Worm (Caenorhabditis elegans) whole organism, L3 larva: ENCODE measurements around the gene H01G02.1.

ENCODE experiments used
- ZK546.5 ChIP-seq: sonication (generic microtip); optimal IDR thresholded peaks from 2 replicates; lab custom pipeline; 2017; ENCODE audit warnings: missing biosample characterization, missing genetic modification characterization
- ama-1 ChIP-seq: fragments of 150-350 bp; optimal IDR thresholded peaks from 2 replicates; lab custom pipeline; 2018
- ceh-16 ChIP-seq: sonication (generic microtip); optimal IDR thresholded peaks from 2 replicates; lab custom pipeline; 2017; ENCODE audit warnings: missing biosample characterization, missing genetic modification characterization
- ceh-82 ChIP-seq: fragments of 150-350 bp; optimal IDR thresholded peaks from 2 replicates; lab custom pipeline; 2014; ENCODE audit warnings: missing biosample characterization, missing genetic modification characterization
- ceh-9 ChIP-seq: sonication (generic microtip); optimal IDR thresholded peaks from 2 replicates; lab custom pipeline; 2018; ENCODE audit warnings: missing biosample characterization, missing genetic modification characterization
- daf-12 ChIP-seq: fragments of 150-350 bp; optimal IDR thresholded peaks from 2 replicates; lab custom pipeline; 2014; ENCODE audit warnings: missing biosample characterization, missing genetic modification reagents, missing genetic modification characterization
- egl-27 ChIP-seq: sonication (generic microtip); optimal IDR thresholded peaks from 4 replicates; lab custom pipeline; 2017; ENCODE audit warnings: missing biosample characterization, missing genetic modification reagents, missing genetic modification characterization
- egl-5 ChIP-seq: fragments of 150-350 bp; optimal IDR thresholded peaks from 2 replicates; lab custom pipeline; 2017; ENCODE audit warnings: missing biosample characterization, missing genetic modification reagents, missing genetic modification characterization, inconsistent platforms
- elt-1 ChIP-seq: fragments of 150-350 bp; optimal IDR thresholded peaks from 2 replicates; lab custom pipeline; 2014; ENCODE audit warnings: missing biosample characterization, missing genetic modification characterization
- elt-2 ChIP-seq: sonication (generic microtip); optimal IDR thresholded peaks from 2 replicates; lab custom pipeline; 2016; ENCODE audit warnings: missing genetic modification reagents, mild to moderate bottlenecking, missing genetic modification characterization, missing compliant biosample characterization
- elt-3 ChIP-seq, 3 experiments: fragments of 150-350 bp in 1 of 3; sonication (generic microtip) in 2 of 3; optimal IDR thresholded peaks; 2 replicates in 2 of 3; 4 replicates in 1 of 3; lab custom pipeline; 2014 to 2017; ENCODE audit warnings: missing biosample characterization in 3 of 3, missing genetic modification characterization in 3 of 3
- fkh-10 ChIP-seq: sonication (generic microtip); optimal IDR thresholded peaks from 2 replicates; lab custom pipeline; 2017; ENCODE audit warnings: missing biosample characterization, missing genetic modification reagents, missing genetic modification characterization
- fkh-2 ChIP-seq: fragments of 150-350 bp; optimal IDR thresholded peaks from 2 replicates; lab custom pipeline; 2014; ENCODE audit warnings: missing biosample characterization, missing genetic modification reagents, missing genetic modification characterization
- fos-1 ChIP-seq: fragments of 150-350 bp; optimal IDR thresholded peaks from 2 replicates; lab custom pipeline; 2014; ENCODE audit warnings: missing biosample characterization, missing genetic modification characterization
- hmg-11 ChIP-seq: sonication (generic microtip); optimal IDR thresholded peaks from 2 replicates; lab custom pipeline; 2016; ENCODE audit warnings: missing genetic modification characterization, missing compliant biosample characterization
- jun-1 ChIP-seq: fragments of 150-350 bp; optimal IDR thresholded peaks from 2 replicates; lab custom pipeline; 2014; ENCODE audit warnings: missing biosample characterization, missing genetic modification reagents, missing genetic modification characterization
- lin-15B ChIP-seq: fragments of 150-350 bp; optimal IDR thresholded peaks from 2 replicates; lab custom pipeline; 2014; ENCODE audit warnings: missing biosample characterization, missing genetic modification characterization
- lin-39 ChIP-seq: fragments of 150-350 bp; optimal IDR thresholded peaks from 2 replicates; lab custom pipeline; 2018; ENCODE audit warnings: missing biosample characterization, missing genetic modification reagents, missing genetic modification characterization
- lsy-12 ChIP-seq: sonication (generic microtip); optimal IDR thresholded peaks from 2 replicates; lab custom pipeline; 2016; ENCODE audit warnings: mild to moderate bottlenecking, missing genetic modification characterization, missing compliant biosample characterization
- mdl-1 ChIP-seq: fragments of 150-350 bp; optimal IDR thresholded peaks from 2 replicates; lab custom pipeline; 2014; ENCODE audit warnings: missing biosample characterization, missing genetic modification characterization
- nfya-1 ChIP-seq: sonication (generic microtip); optimal IDR thresholded peaks from 2 replicates; lab custom pipeline; 2017; ENCODE audit warnings: missing genetic modification characterization, mild to moderate bottlenecking, missing compliant biosample characterization, antibody characterized with exemption, moderate library complexity; ENCODE audit not compliant: insufficient read depth
- nhr-11 ChIP-seq: fragments of 150-350 bp; optimal IDR thresholded peaks from 2 replicates; lab custom pipeline; 2014; ENCODE audit warnings: missing biosample characterization, missing genetic modification characterization
- nhr-12 ChIP-seq: fragments of 150-350 bp; optimal IDR thresholded peaks from 2 replicates; lab custom pipeline; 2014; ENCODE audit warnings: missing biosample characterization, missing genetic modification characterization
- nhr-23 ChIP-seq: fragments of 150-350 bp; optimal IDR thresholded peaks from 2 replicates; lab custom pipeline; 2014; ENCODE audit warnings: missing biosample characterization, missing genetic modification reagents, missing genetic modification characterization
- nhr-237 ChIP-seq: fragments of 150-350 bp; optimal IDR thresholded peaks from 2 replicates; lab custom pipeline; 2014; ENCODE audit warnings: missing biosample characterization, missing genetic modification characterization
- nhr-25 ChIP-seq: sonication (generic microtip); optimal IDR thresholded peaks from 2 replicates; lab custom pipeline; 2017; ENCODE audit warnings: missing biosample characterization, missing genetic modification characterization
- nhr-28 ChIP-seq: fragments of 150-350 bp; optimal IDR thresholded peaks from 2 replicates; lab custom pipeline; 2014; ENCODE audit warnings: missing biosample characterization, missing genetic modification characterization
- nhr-43 ChIP-seq: sonication (generic microtip); optimal IDR thresholded peaks from 2 replicates; lab custom pipeline; 2016; ENCODE audit warnings: mild to moderate bottlenecking, missing genetic modification characterization, missing compliant biosample characterization; ENCODE audit not compliant: poor library complexity, severe bottlenecking
- nhr-67 ChIP-seq: fragments of 150-350 bp; optimal IDR thresholded peaks from 2 replicates; lab custom pipeline; 2014; ENCODE audit warnings: missing biosample characterization, missing genetic modification characterization
- nhr-76 ChIP-seq: fragments of 150-350 bp; sonication (generic microtip); optimal IDR thresholded peaks from 5 replicates; lab custom pipeline; 2014; ENCODE audit warnings: missing biosample characterization, missing genetic modification characterization
- nhr-77 ChIP-seq: fragments of 150-350 bp; optimal IDR thresholded peaks from 2 replicates; lab custom pipeline; 2014; ENCODE audit warnings: missing biosample characterization, missing genetic modification characterization
- pha-4 ChIP-seq: fragments of 150-350 bp; optimal IDR thresholded peaks from 2 replicates; lab custom pipeline; 2014; ENCODE audit warnings: missing biosample characterization, missing genetic modification reagents, missing genetic modification characterization
- pqm-1 ChIP-seq: fragments of 150-350 bp; optimal IDR thresholded peaks from 2 replicates; lab custom pipeline; 2017; ENCODE audit warnings: missing biosample characterization, missing genetic modification characterization, inconsistent platforms
- sea-2 ChIP-seq: fragments of 150-350 bp; sonication (generic microtip); optimal IDR thresholded peaks from 4 replicates; lab custom pipeline; 2014; ENCODE audit warnings: missing biosample characterization, missing genetic modification reagents, missing genetic modification characterization
- tbx-2 ChIP-seq: sonication (generic microtip); optimal IDR thresholded peaks from 2 replicates; lab custom pipeline; 2016; ENCODE audit warnings: mild to moderate bottlenecking, missing genetic modification characterization, missing compliant biosample characterization
- unc-39 ChIP-seq: sonication (generic microtip); optimal IDR thresholded peaks from 4 replicates; lab custom pipeline; 2017; ENCODE audit warnings: missing biosample characterization, missing genetic modification characterization
- unc-62 ChIP-seq: fragments of 150-350 bp; sonication (generic microtip); optimal IDR thresholded peaks from 4 replicates; lab custom pipeline; 2014; ENCODE audit warnings: missing biosample characterization, missing genetic modification reagents, missing genetic modification characterization
- ztf-11 ChIP-seq: fragments of 150-350 bp; optimal IDR thresholded peaks from 2 replicates; lab custom pipeline; 2014; ENCODE audit warnings: missing biosample characterization, missing genetic modification characterization

H01G02.1 gene

DNA sequence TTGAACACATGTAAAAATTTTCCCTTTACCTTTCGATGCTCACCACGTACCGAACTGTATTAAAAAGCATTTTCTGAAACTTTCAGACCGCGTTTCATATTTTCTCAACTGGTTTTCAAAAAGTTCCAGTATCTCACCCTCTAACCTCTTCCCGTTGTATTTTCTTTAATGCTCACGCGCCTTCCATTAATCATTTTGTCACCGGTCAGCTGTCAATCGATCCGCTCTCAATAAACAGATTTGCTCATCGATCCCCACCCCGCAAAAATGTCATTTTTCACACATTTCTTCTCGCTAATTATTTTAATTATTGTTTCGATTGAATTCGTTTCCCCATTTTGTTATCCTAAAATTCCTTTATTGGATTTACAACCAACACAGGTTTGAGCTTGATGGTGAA, 24.9 kb downstream of the H01G02.1 start, which contains the start of gene lpr-2:
lpr-2 (plus strand) TSS at position 189 of the 400 bp plus-strand sequence.
- TF ChIP-seq ama-1 (lab: Kevin White, UChicago): no peak
- no peak for TF ChIP-seq nhr-28 (tag; lab: Kevin White, UChicago)
- TF ChIP-seq ztf-11 (tag; lab: Kevin White, UChicago): no peak

DNA sequence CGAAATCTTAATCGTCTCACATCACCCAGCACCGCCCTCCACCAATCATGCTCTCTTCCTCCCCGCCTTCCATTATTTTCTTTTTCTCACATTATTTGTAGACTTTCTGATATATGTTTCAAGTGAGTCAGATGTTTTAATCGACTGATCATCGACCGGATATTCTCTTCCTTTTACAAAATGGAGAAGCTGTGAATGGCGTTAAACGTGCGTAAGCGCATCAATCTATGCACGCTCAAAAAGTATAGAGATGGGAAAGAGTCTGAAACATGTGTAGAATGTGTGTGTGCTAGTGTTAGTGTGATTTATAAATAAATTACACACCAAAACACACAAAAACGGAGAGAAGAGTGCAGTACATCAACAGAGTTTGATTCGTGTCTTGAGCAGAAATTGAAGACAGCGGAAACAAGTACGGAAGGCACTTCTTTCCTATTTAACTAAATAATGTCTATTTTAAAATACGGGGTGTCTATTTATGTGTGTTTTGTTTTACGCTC, 26.9 kb downstream of the H01G02.1 start:
- TF ChIP-seq hmg-11 (tag; lab: Kevin White, UChicago): no peak
- TF ChIP-seq ZK546.5 (tag; lab: Kevin White, UChicago): no peak

DNA sequence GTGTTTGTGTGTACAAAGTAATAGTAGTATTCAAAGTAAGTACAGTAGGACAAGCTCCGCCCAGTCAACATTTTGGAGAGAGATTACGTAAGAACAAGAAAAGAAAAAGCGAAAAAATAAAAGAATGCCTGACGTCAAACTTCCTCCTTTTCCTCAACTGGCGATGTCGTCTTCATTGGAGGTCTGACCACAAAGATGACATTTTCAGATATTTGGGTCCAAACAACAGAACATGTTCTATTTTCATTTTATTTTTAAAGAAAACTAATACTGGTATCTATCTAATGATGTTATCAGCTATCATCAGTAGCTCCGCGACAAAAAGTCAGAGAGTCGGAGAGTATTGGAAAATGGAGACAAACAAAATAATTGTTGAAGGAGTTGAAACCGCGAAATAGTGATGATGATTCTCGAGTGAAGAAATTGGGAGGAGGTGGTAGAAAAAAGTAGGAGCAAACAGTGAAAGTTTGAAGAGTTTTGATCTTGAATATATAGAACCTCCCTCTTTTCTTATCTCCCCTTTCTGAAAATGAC, 30.2 kb downstream of the H01G02.1 start, which contains the start of gene lips-5:
lips-5 (minus strand) TSS at position 51 of the 534 bp plus-strand sequence.
- no peak for TF ChIP-seq nhr-67
- peak; percentile 56 for TF ChIP-seq elt-2 (tag; lab: Kevin White, UChicago)

DNA sequence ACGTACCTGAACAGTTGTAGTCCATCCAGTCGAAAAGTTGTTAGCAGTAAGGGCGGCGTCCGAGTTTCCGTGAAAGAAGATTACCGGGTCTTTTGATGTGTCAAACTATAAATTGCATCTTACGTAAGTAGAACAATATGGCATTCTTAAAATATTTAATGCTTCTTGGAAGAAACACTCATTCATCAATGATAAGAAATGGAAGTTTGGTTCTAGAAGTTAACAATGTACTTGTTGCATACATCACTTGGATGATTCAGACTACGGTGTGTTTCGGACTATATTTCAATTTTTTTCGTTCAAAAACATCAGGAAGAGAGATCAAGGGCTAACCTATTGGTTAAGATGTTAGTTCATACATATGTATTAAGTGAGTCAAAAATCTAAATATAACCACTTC, 31.8 kb downstream of the H01G02.1 start:
- no peak for TF ChIP-seq ceh-16 (tag; lab: Kevin White, UChicago)
- TF ChIP-seq ztf-11 (tag; lab: Kevin White, UChicago): no peak
- no peak for TF ChIP-seq nhr-76 (tag; lab: Kevin White, UChicago)
- TF ChIP-seq nhr-23: no peak
- TF ChIP-seq pha-4: no peak
- no peak for TF ChIP-seq nhr-237
- TF ChIP-seq nhr-25 (tag; lab: Kevin White, UChicago): no peak
- no peak for TF ChIP-seq egl-27 (tag; lab: Kevin White, UChicago)
- no peak for TF ChIP-seq fkh-2 (tag; lab: Kevin White, UChicago)
- no peak for TF ChIP-seq daf-12 (tag; lab: Kevin White, UChicago)
- no peak for TF ChIP-seq fos-1 (tag; lab: Kevin White, UChicago)
- TF ChIP-seq nfya-1 (tag; lab: Kevin White, UChicago): no peak
- no peak for TF ChIP-seq elt-3 (tag; optimal IDR thresholded peaks at IDR 0.05; lab: Kevin White, UChicago)
- TF ChIP-seq nhr-77 (tag; lab: Kevin White, UChicago): no peak
- no peak for TF ChIP-seq unc-62 (GFP tag; lab: Kevin White, UChicago)

DNA sequence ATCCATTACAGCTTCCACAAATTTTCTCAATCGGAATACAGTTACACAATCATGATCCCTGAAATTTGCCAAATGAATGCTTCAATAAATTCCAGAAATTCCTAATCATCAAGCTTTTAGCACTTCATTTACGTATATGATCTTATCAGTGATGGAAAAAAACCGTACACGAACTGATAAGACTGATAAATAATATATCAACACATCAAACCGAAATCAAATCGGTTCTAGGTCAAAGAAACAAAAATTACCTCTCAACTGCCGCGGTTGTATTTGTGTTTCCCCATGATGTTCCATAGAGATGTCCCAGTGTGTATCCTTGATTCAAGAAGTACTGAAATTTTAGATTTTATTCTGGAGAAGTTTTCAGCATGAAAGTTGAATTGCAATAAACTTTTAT, 32.9 kb downstream of the H01G02.1 start:
- TF ChIP-seq pqm-1 (peak; percentile 43), pha-4 (peak; percentile 7), ZK546.5 (tag; lab: Kevin White, UChicago) (no peak), elt-2 (tag; lab: Kevin White, UChicago) (peak; percentile 91)

DNA sequence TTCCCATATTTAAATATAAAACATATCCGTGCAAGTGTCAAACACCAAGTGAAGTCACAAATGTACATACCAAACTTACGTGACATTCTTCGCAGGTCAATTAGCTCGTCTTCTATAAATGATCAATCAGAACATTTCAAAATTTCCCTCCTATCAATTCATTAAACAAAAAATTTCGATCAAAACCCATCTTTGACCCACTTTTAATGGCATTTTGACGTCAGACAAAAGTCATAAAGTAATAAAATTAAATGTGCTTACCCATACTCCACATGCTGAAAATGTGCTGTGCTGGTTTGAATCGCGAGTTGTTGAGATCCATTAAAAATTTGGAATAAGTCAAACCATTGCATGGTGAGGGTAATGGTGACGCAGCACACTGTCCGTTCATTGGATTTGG, 34.2 kb downstream of the H01G02.1 start:
- TF ChIP-seq jun-1 (tag; lab: Kevin White, UChicago) (no peak), elt-2 (tag; lab: Kevin White, UChicago) (peak; percentile 63), pqm-1 (peak; percentile 38), nhr-12 (tag; lab: Kevin White, UChicago) (no peak)

DNA sequence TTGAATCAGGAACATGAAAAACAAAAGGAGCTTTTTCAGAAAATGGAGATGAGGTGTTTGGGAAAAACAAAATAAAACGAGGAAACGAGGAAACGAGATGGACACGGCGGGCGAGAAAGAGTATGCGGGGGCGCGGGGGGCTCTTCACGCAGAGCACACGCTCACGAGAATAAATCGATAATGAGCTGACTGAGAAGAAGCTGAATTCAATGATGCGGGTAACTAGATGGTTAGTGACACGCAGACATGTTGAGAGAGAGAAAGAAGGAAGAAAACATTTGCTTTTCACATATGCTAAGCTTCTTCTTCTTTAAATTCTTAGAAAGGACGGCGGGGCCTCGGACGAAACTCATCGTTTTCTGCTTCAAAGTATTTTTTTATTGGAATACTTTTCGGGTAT, 38.4 kb downstream of the H01G02.1 start:
- no peak for TF ChIP-seq fkh-2 (tag; lab: Kevin White, UChicago)
- TF ChIP-seq unc-39 (tag; lab: Kevin White, UChicago): no peak
- no peak for TF ChIP-seq nhr-67
- no peak for TF ChIP-seq pha-4
- TF ChIP-seq ceh-9 (tag; lab: Kevin White, UChicago): no peak
- TF ChIP-seq ceh-16 (tag; lab: Kevin White, UChicago): no peak
- peak; percentile 49 for TF ChIP-seq sea-2 (GFP tag; lab: Kevin White, UChicago)
- no peak for TF ChIP-seq nhr-25 (tag; lab: Kevin White, UChicago)
- TF ChIP-seq nhr-11: peak; percentile 4
- TF ChIP-seq ztf-11 (tag; lab: Kevin White, UChicago): no peak
- peak; percentile 57 for TF ChIP-seq hmg-11 (tag; lab: Kevin White, UChicago)
- no peak for TF ChIP-seq tbx-2 (tag; lab: Kevin White, UChicago)
- no peak for TF ChIP-seq lsy-12 (tag; lab: Kevin White, UChicago)
- TF ChIP-seq nhr-23: no peak
- TF ChIP-seq lin-15B (tag; lab: Kevin White, UChicago): peak; percentile 40
- TF ChIP-seq jun-1 (tag; lab: Kevin White, UChicago): no peak
- no peak for TF ChIP-seq nhr-43
- TF ChIP-seq lin-39 (tag; lab: Kevin White, UChicago): peak; percentile 57
- TF ChIP-seq elt-1: no peak
- TF ChIP-seq fos-1 (tag; lab: Kevin White, UChicago): no peak
- TF ChIP-seq nhr-76 (tag; lab: Kevin White, UChicago): no peak
- TF ChIP-seq egl-5: peak; percentile 57
- no peak for TF ChIP-seq unc-62 (GFP tag; lab: Kevin White, UChicago)
- TF ChIP-seq ceh-82 (tag; lab: Kevin White, UChicago): no peak
- peak; percentile 71 for TF ChIP-seq fkh-10 (GFP tag; lab: Kevin White, UChicago)
- TF ChIP-seq pqm-1: no peak
- TF ChIP-seq ama-1 (lab: Kevin White, UChicago): no peak
- no peak for TF ChIP-seq mdl-1 (tag; lab: Kevin White, UChicago)
- no peak for TF ChIP-seq nhr-77 (tag; lab: Kevin White, UChicago)
